Worm (Caenorhabditis elegans) whole organism, L4/young adult: ENCODE results near the gene T14G8.6.

Source experiments
- W03F9.2 ChIP-seq: fragments of 150-350 bp; optimal IDR thresholded peaks from 2 replicates; lab custom pipeline; 2014; ENCODE audit warnings: missing biosample characterization, missing genetic modification characterization
- dao-5 ChIP-seq: sonication (generic microtip); optimal IDR thresholded peaks from 2 replicates; lab custom pipeline; 2016; ENCODE audit warnings: missing genotype, missing genetic modification characterization, moderate library complexity, missing compliant biosample characterization
- him-1 ChIP-seq: sonication (generic microtip); optimal IDR thresholded peaks from 2 replicates; lab custom pipeline; 2016; ENCODE audit warnings: missing genotype, missing genetic modification reagents, missing genetic modification characterization, missing compliant biosample characterization

DNA sequence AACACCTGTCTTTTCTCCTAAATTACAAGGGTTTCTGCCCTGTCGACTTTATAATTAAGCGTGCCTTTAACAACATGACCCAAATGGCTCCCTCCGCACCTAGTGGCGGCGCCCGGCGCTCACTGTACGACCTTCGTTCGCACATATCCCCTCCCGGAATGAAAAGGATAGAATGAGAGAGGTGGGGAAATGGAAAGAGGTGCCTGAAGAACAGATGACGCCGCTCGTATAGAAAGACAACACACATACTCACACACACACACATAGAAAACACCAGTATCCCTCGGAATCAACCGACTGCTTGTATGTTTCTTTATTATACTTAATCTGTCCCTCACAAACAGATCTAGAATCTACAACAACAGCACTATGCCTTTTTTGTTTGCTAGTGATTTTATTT is 47.3 kb upstream of the T14G8.6 start:
- TF ChIP-seq dao-5 (tag; lab: Kevin White, UChicago) (no peak), him-1 (tag; lab: Kevin White, UChicago) (no peak), W03F9.2 (tag; lab: Kevin White, UChicago) (no peak)
